Worm (Caenorhabditis elegans): ENCODE data around the gene nhr-181.

The nhr-181 gene

DNA sequence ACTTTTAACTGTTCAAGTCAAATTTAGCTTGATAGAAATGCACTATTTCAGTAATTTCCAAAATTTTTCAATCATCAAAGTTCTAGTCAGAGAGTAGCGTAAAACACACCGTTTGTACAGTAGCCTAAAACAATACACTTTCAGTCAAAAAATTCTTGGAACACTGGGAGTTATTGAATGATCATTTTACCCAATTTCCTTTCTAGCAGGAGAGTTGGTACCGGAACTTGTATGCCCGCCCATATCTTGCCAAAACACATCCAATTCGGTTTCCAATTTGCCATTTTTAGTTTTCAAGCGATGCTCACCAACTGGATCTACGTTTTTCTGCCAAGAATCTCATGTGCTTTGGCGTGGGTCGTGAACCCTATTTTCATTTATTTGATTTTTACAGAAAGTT is 9.5 kb downstream of the nhr-181 start, which contains the start of gene srj-39:
TSS of gene srj-39 (plus strand) at position 301 of the 400 bp plus-strand sequence.
- no peak for TF ChIP-seq sma-3 (GFP tag; optimal IDR thresholded peaks at IDR 0.05)
- no peak for TF ChIP-seq unc-39 (tag; optimal IDR thresholded peaks at IDR 0.05)
- no peak for TF ChIP-seq nhr-129 (tag; optimal IDR thresholded peaks at IDR 0.05)
- TF ChIP-seq fos-1 (tag; optimal IDR thresholded peaks at IDR 0.05), result no peak
- TF ChIP-seq nhr-237 (tag; optimal IDR thresholded peaks at IDR 0.05), result no peak
- no peak for TF ChIP-seq unc-62 (GFP tag; optimal IDR thresholded peaks at IDR 0.05)
- no peak for TF ChIP-seq skn-1 (tag; optimal IDR thresholded peaks at IDR 0.05)
- TF ChIP-seq peb-1 (tag; optimal IDR thresholded peaks at IDR 0.05), result no peak

DNA sequence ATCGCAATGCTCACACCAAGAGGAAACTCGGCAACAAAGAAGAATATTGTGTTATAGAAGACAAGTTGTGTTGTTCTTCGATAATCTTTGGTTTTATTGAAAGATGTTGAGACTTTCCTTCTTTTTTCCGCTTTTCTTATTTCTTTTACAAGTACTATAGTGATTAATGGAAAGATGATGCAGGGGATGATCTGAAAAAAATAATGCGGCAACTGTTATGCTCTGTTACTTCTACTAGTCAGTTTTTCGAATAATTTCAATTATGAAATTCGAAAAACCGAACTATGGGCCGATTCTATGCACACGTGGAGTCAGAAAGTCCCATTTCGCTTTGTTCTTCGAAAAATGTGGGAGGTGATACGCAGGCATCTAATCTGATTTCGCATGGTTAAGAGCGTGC is 11.8 kb downstream of the nhr-181 start:
- TF ChIP-seq ztf-4 (tag; optimal IDR thresholded peaks at IDR 0.05), result no peak
- no peak for TF ChIP-seq lsy-2 (tag; optimal IDR thresholded peaks at IDR 0.05)
- TF ChIP-seq nhr-77 (tag; optimal IDR thresholded peaks at IDR 0.05), result no peak
- TF ChIP-seq gmeb-1 (tag; optimal IDR thresholded peaks at IDR 0.05), result no peak
- no peak for TF ChIP-seq nhr-10 (tag; optimal IDR thresholded peaks at IDR 0.05)
- no peak for TF ChIP-seq ztf-1 (GFP tag; conservative IDR thresholded peaks at IDR 0.05)
- TF ChIP-seq sma-3 (GFP tag; optimal IDR thresholded peaks at IDR 0.05), result no peak
- no peak for TF ChIP-seq nhr-129 (tag; optimal IDR thresholded peaks at IDR 0.05)
- no peak for TF ChIP-seq skn-1 (tag; optimal IDR thresholded peaks at IDR 0.05)
- TF ChIP-seq unc-39 (tag; optimal IDR thresholded peaks at IDR 0.05), result no peak
- TF ChIP-seq mbf-1 (tag; optimal IDR thresholded peaks at IDR 0.05), result no peak
- TF ChIP-seq dmd-4 (tag; optimal IDR thresholded peaks at IDR 0.05), result no peak
- TF ChIP-seq snpc-4 (tag; optimal IDR thresholded peaks at IDR 0.05), result no peak

DNA sequence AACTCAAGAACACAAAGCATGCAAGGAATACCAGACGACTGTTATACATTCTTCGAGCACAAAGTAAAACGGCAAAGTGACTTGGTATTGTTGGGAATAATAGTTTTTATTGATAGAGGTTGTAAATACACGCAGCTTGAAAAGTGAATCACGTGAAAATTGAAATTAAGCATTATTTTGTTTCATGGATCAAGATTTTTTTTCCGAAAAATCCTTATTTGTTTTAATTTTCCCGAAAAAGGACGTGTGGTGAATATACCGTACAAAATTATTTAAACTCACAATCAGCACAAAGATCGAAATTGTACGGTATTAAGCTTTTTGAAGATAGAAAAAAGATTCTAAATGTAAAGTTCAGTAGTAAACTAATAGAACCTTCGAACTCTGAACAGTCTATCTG is 15.0 kb downstream of the nhr-181 start, which contains the start of gene clc-18:
TSS of gene clc-18 (minus strand) at position 101 of the 400 bp plus-strand sequence.
- no peak for TF ChIP-seq lin-39 (tag; optimal IDR thresholded peaks at IDR 0.05)
- TF ChIP-seq mab-5 (tag; optimal IDR thresholded peaks at IDR 0.05), result no peak
- TF ChIP-seq skn-1 (tag; optimal IDR thresholded peaks at IDR 0.05), result no peak
- no peak for TF ChIP-seq nhr-237 (tag; optimal IDR thresholded peaks at IDR 0.05)
- TF ChIP-seq gmeb-1 (tag; optimal IDR thresholded peaks at IDR 0.05), result no peak
- TF ChIP-seq ceh-82 (tag; optimal IDR thresholded peaks at IDR 0.05), result no peak
- TF ChIP-seq sma-9 (GFP tag; optimal IDR thresholded peaks at IDR 0.05), result no peak
- no peak for TF ChIP-seq sma-9 (tag; optimal IDR thresholded peaks at IDR 0.05)
- no peak for TF ChIP-seq elt-3 (tag; optimal IDR thresholded peaks at IDR 0.05)
- TF ChIP-seq snpc-4 (tag; optimal IDR thresholded peaks at IDR 0.05), result no peak
- TF ChIP-seq lin-11 (tag; optimal IDR thresholded peaks at IDR 0.05), result no peak
- TF ChIP-seq nhr-10 (tag; optimal IDR thresholded peaks at IDR 0.05), result no peak

DNA sequence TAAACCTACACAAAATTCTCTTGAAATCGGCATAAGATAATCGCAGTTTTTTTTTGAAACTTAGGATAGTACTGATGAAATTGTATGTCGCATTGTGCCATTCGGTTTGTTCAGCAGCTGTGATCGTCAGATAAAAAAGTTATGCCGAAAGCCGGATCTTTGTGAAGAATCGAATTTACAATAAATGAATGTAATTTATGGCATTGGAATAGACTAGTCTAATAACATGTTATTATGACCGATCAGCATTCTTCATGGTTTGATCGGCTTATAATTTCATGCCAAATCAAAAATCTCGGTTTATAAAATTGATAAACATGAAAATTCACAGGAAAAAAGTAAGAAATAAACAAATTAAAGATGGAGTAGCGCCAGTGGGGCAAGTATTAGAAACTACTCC is 17.7 kb downstream of the nhr-181 start, which contains the start of gene srw-134:
TSS of gene srw-134 (minus strand) at position 101 of the 400 bp plus-strand sequence.
- TF ChIP-seq mbf-1 (tag; optimal IDR thresholded peaks at IDR 0.05) (no peak), sma-9 (GFP tag; optimal IDR thresholded peaks at IDR 0.05) (no peak), sma-9 (tag; optimal IDR thresholded peaks at IDR 0.05) (no peak), crh-2 (tag; optimal IDR thresholded peaks at IDR 0.05) (no peak), ama-1 (optimal IDR thresholded peaks at IDR 0.05) (no peak), sem-4 (tag; optimal IDR thresholded peaks at IDR 0.05) (no peak), gmeb-1 (tag; optimal IDR thresholded peaks at IDR 0.05) (no peak), ztf-11 (tag; optimal IDR thresholded peaks at IDR 0.05) (no peak), unc-39 (tag; optimal IDR thresholded peaks at IDR 0.05) (no peak), nhr-23 (tag; optimal IDR thresholded peaks at IDR 0.05) (no peak), alr-1 (tag; optimal IDR thresholded peaks at IDR 0.05) (no peak), ceh-16 (tag; optimal IDR thresholded peaks at IDR 0.05) (no peak), skn-1 (tag; optimal IDR thresholded peaks at IDR 0.05) (no peak), ztf-4 (tag; optimal IDR thresholded peaks at IDR 0.05) (no peak), ztf-1 (GFP tag; conservative IDR thresholded peaks at IDR 0.05) (no peak), nhr-25 (tag; optimal IDR thresholded peaks at IDR 0.05) (no peak), elt-3 (tag; optimal IDR thresholded peaks at IDR 0.05) (no peak), F13H6.1 (tag; optimal IDR thresholded peaks at IDR 0.05) (no peak), nhr-6 (tag; optimal IDR thresholded peaks at IDR 0.05) (no peak), egl-27 (tag; optimal IDR thresholded peaks at IDR 0.05) (no peak), ceh-82 (tag; optimal IDR thresholded peaks at IDR 0.05) (no peak)

- TF ChIP-seq nhr-21 (tag; optimal IDR thresholded peaks at IDR 0.05) (no peak), aly-2 (tag; optimal IDR thresholded peaks at IDR 0.05) (no peak), nhr-6 (tag; optimal IDR thresholded peaks at IDR 0.05) (no peak), ztf-11 (tag; optimal IDR thresholded peaks at IDR 0.05) (no peak), F13H6.1 (tag; optimal IDR thresholded peaks at IDR 0.05) (no peak), nhr-25 (tag; optimal IDR thresholded peaks at IDR 0.05) (no peak), nhr-77 (tag; optimal IDR thresholded peaks at IDR 0.05) (no peak), peb-1 (tag; optimal IDR thresholded peaks at IDR 0.05) (no peak), ztf-4 (tag; optimal IDR thresholded peaks at IDR 0.05) (no peak), R02D3.7 (tag; optimal IDR thresholded peaks at IDR 0.05) (no peak), snpc-4 (tag; optimal IDR thresholded peaks at IDR 0.05) (no peak), crh-2 (tag; optimal IDR thresholded peaks at IDR 0.05) (no peak), ama-1 (optimal IDR thresholded peaks at IDR 0.05) (no peak)
These were observed 19.8 kb downstream of the nhr-181 start, which contains the start of gene srw-133 for ce11 chrV:4114627-4115026. Gene srw-133, minus strand, starts transcription at chrV:4114727.

All from whole organism, L2 larva.